Worm (Caenorhabditis elegans) whole organism, L1 larva: ENCODE data around the gene srbc-32.

Experiments
- F16B12.6 ChIP-seq: fragments of 150-350 bp; optimal IDR thresholded peaks from 2 replicates; lab custom pipeline; 2014; ENCODE audit warnings: missing biosample characterization, missing genetic modification characterization
- ces-1 ChIP-seq: fragments of 150-350 bp; optimal IDR thresholded peaks from 2 replicates; lab custom pipeline; 2014; ENCODE audit warnings: missing biosample characterization, missing genetic modification reagents, missing genetic modification characterization
- dpl-1 ChIP-seq, 3 experiments: fragments of 150-350 bp in 2 of 3; sonication (generic microtip) in 1 of 3; optimal IDR thresholded peaks; 2 replicates each; lab custom pipeline; 2014 to 2017; ENCODE audit warnings: missing biosample characterization in 3 of 3, missing genetic modification characterization in 3 of 3, missing genetic modification reagents in 3 of 3
- fkh-10 ChIP-seq: sonication (generic microtip); optimal IDR thresholded peaks from 2 replicates; lab custom pipeline; 2017; ENCODE audit warnings: missing biosample characterization, missing genetic modification reagents, missing genetic modification characterization
- lin-13 ChIP-seq: fragments of 150-350 bp; optimal IDR thresholded peaks from 2 replicates; lab custom pipeline; 2014; ENCODE audit warnings: missing biosample characterization, missing genetic modification reagents, missing genetic modification characterization
- mdl-1 ChIP-seq, 2 experiments: fragments of 150-350 bp; optimal IDR thresholded peaks; 2 replicates each; lab custom pipeline; 2014 to 2017; ENCODE audit warnings: missing biosample characterization in 2 of 2, missing genetic modification characterization in 2 of 2, inconsistent platforms in 1 of 2
- nhr-237 ChIP-seq: fragments of 150-350 bp; optimal IDR thresholded peaks from 2 replicates; lab custom pipeline; 2014; ENCODE audit warnings: missing biosample characterization, missing genetic modification characterization
- nhr-28 ChIP-seq: fragments of 150-350 bp; optimal IDR thresholded peaks from 2 replicates; lab custom pipeline; 2014; ENCODE audit warnings: missing biosample characterization, missing genetic modification characterization
- sptf-1 ChIP-seq: fragments of 150-350 bp; optimal IDR thresholded peaks from 2 replicates; lab custom pipeline; 2014; ENCODE audit warnings: missing biosample characterization, missing genetic modification characterization
- ztf-11 ChIP-seq, 2 experiments: sonication (generic microtip); optimal IDR thresholded peaks; 2 replicates each; lab custom pipeline; 2016 to 2017; ENCODE audit warnings: missing genetic modification characterization in 2 of 2, missing biosample characterization in 1 of 2, missing compliant biosample characterization in 1 of 2

DNA sequence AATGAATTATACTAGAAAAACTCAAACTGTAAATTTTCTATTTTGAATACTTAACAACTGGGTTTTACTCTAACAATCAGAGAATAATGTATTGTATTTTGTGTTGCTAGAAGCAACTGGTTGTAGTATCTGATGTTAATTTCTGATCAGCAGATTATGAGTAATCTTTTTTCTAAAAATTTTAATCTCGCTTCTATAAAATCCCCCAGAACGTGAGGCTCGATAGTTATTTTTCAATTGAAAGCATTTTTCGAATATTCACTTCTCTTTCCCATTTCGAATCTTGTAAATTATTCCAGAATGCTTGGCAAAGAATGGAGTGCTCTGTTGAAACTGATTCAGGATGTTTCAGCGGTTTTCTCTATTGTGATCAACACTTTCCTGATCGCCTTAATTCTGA lies 31.1 kb upstream of the srbc-32 start, which contains the start of gene str-227:
- TF ChIP-seq dpl-1 (GFP tag; optimal IDR thresholded peaks at IDR 0.05; lab: Kevin White, UChicago), result no peak
- TF ChIP-seq nhr-237, result no peak
- TF ChIP-seq fkh-10 (GFP tag; lab: Kevin White, UChicago), result no peak
- TF ChIP-seq nhr-28 (tag; lab: Kevin White, UChicago), result no peak
- TF ChIP-seq mdl-1 (tag; optimal IDR thresholded peaks at IDR 0.05; lab: Kevin White, UChicago), result no peak
- TF ChIP-seq ces-1 (GFP tag; lab: Kevin White, UChicago), result no peak
- TF ChIP-seq ztf-11 (tag; optimal IDR thresholded peaks at IDR 0.05; lab: Kevin White, UChicago), result no peak
- no peak for TF ChIP-seq sptf-1 (tag; lab: Kevin White, UChicago)
- no peak for TF ChIP-seq F16B12.6 (tag; lab: Kevin White, UChicago)
- TF ChIP-seq lin-13, result no peak
